Fruit fly (Drosophila melanogaster): Measurements from ENCODE around the gene CG17350.
A peak's percentile ranks its signal among the peaks of the same experiment; 100 is the strongest.

Gene CG17350

DNA sequence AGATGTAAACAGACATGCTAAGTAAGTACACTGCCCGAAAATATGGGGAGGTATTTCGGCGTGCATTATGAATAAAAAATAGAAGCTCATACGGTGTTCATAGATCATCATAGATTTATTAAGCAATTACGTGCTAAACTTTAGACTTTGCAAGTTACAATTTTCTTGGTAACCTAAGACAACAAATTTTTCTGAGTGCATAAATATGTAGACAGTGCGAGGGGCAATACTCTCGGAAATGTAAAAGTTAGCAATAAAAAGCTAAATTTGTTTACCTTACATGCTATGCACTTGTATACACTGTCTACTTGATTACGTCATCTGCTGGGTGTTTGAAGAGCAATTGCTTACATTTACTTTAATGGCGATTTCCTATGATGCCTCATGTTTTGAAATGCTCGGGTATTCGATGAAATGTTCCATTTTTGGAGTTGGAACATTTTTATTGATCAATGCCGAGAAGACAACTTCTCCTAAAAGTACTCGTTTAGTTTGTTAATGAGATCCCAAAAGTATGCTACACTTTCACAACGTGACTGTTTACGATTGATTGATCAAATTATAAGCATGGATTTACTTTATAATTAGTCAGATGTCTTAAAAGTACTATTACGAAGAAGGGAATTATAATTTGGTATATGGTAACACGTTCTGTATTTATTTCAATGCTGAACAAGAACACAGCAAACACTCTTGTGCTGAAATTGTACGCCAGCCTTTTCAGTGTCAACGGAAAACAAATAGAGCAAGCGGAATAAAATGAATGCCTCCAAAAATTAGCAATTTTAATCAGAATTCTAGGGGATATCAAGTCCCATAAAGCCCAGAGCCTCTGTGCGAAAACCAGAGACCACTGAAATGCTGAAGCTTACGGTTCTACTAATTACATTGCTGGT is 36.1 kb downstream of the CG17350 start, which contains the start of gene Lectin-galC1 (continued):
- TF ChIP-seq CG2678 (tag; optimal IDR thresholded peaks at IDR 0.05): peak; percentile 88
- peak; percentile 90 for TF ChIP-seq oc (tag; optimal IDR thresholded peaks at IDR 0.05)
- peak; percentile 30; the same call in 1 of the 2 replicates for TF ChIP-seq Taf1 (GFP tag; IDR thresholded peaks at IDR 0.05)

DNA sequence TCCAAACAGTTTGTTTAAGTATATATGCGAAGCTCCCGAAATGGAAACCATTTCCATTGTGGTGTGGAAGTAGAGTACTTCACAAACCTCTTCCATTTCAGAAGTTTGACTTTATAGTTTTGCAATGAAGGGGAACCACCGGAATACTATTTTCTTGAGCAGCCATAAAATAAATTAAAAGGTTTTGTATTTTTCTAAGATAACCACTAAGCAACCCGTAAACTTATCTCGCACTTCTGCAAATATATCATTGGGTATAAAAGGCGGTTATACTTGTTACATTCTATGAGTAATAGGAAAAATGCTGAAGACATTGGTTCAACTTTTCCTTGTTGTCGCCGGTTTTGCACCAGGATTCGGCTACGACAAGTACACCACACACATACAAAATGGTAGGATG is 37.3 kb downstream of the CG17350 start, which contains the start of gene lectin-37Da:
lectin-37Da (plus strand) TSS at position 301 of the 400 bp plus-strand sequence.
- no peak for TF ChIP-seq CG16779 (GFP tag; IDR thresholded peaks at IDR 0.05)
- no peak for TF ChIP-seq CG10979 (tag; optimal IDR thresholded peaks at IDR 0.05)
- no peak for TF ChIP-seq CG17328 (GFP tag; IDR thresholded peaks at IDR 0.05)
- TF ChIP-seq fd96Cb (tag; optimal IDR thresholded peaks at IDR 0.05): no peak
- TF ChIP-seq YL-1 (GFP tag; optimal IDR thresholded peaks at IDR 0.05): no peak
- no peak for TF ChIP-seq H15 (GFP tag; IDR thresholded peaks at IDR 0.05)
- TF ChIP-seq Abd-B (GFP tag; optimal IDR thresholded peaks at IDR 0.05): no peak
- TF ChIP-seq CG17568 (GFP tag; optimal IDR thresholded peaks at IDR 0.05): no peak
- no peak for TF ChIP-seq CG17359 (tag; optimal IDR thresholded peaks at IDR 0.05)
- no peak for TF ChIP-seq CG10209 (GFP tag; optimal IDR thresholded peaks at IDR 0.05)
- TF ChIP-seq run (tag; optimal IDR thresholded peaks at IDR 0.05): no peak
- no peak for TF ChIP-seq CG11398 (GFP tag; optimal IDR thresholded peaks at IDR 0.05)
- TF ChIP-seq E2f2 (GFP tag; IDR thresholded peaks at IDR 0.05): no peak
- no peak for TF ChIP-seq nom (GFP tag; optimal IDR thresholded peaks at IDR 0.05)
- no peak for TF ChIP-seq CG17802 (tag; optimal IDR thresholded peaks at IDR 0.05)
- TF ChIP-seq Blimp-1 (GFP tag; optimal IDR thresholded peaks at IDR 0.05): no peak
- TF ChIP-seq cas (GFP tag; IDR thresholded peaks at IDR 0.05): no peak
- no peak for TF ChIP-seq CG1647 (GFP tag; optimal IDR thresholded peaks at IDR 0.05)
- TF ChIP-seq CG6175 (GFP tag; IDR thresholded peaks at IDR 0.05): no peak
- TF ChIP-seq CG18619 (GFP tag; optimal IDR thresholded peaks at IDR 0.05): no peak

DNA sequence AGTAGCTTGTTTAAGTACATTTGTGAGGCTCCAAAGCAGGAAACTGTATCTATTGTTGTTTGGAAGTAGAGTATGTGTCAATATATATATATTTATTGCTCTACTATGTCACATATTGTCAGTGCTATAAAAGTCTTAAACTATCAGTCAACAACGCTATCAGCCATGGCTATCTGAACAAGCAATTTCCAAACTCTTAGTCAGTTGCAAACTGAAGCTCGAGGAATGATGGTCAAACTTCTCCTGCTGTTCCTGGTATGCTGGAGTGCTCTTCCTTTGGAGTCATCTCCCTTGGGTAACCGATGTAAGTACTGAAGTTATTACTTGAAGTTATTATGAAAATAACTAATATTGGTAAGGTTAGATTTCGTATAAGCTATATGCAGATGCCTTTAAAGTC is 38.1 kb downstream of the CG17350 start, which contains the start of gene lectin-37Db:
lectin-37Db (plus strand) TSS at position 204 of the 400 bp plus-strand sequence.
- TF ChIP-seq C15 (GFP tag; IDR thresholded peaks at IDR 0.05) (no peak), nmo (GFP tag; optimal IDR thresholded peaks at IDR 0.05) (no peak), Ets65A (GFP tag) (peak; percentile 56), lola (GFP tag; optimal IDR thresholded peaks at IDR 0.05) (no peak), Camta (GFP tag; optimal IDR thresholded peaks at IDR 0.05) (no peak)

DNA sequence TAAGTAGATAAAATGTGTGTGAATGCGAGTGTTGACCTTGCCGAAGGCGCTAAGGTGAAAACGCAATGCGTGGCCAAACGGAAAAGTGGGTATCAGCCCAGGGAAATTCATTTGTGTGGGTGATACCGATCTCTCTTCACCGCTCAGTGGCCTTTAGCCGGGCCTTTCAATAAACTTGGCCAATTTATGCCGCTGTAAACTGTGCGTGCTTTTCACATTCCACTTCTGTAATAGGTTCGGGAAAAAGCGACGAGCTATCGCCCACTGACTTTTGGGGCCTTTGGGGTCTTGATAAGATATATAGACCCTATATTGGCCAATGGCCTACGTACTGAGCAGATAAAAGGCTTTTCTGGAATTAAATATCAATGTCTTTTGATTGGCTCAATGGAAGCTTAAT is 40.8 kb downstream of the CG17350 start:
- TF ChIP-seq GATAe (GFP tag; conservative IDR thresholded peaks at IDR 0.05) (peak; percentile 62), CG34376 (GFP tag; optimal IDR thresholded peaks at IDR 0.05) (peak; percentile 37), Deaf1 (tag; optimal IDR thresholded peaks at IDR 0.05) (peak; percentile 32), Nf-YC (tag; optimal IDR thresholded peaks at IDR 0.05) (peak; percentile 75), Hr78 (GFP tag; optimal IDR thresholded peaks at IDR 0.05) (peak in 1 of 2 experiments; percentile 18), CG2678 (tag; optimal IDR thresholded peaks at IDR 0.05) (peak; percentile 3), CG17328 (GFP tag; IDR thresholded peaks at IDR 0.05) (0 out of 2 replicates have a peak, but pooled peaks have one; percentile 18), ftz-f1 (GFP tag; optimal IDR thresholded peaks at IDR 0.05) (peak; percentile 40), exex (tag; optimal IDR thresholded peaks at IDR 0.05) (peak; percentile 61), Nf-YB (GFP tag; optimal IDR thresholded peaks at IDR 0.05) (peak; percentile 65), CG12769 (tag; optimal IDR thresholded peaks at IDR 0.05) (peak; percentile 65), her (GFP tag; optimal IDR thresholded peaks at IDR 0.05) (no peak), Kr (GFP tag; optimal IDR thresholded peaks at IDR 0.05) (no peak), sr (GFP tag; IDR thresholded peaks at IDR 0.05) (peak; percentile 69; the same call in 2 of the 3 replicates), sd (tag; optimal IDR thresholded peaks at IDR 0.05) (peak; percentile 94), CG15011 (GFP tag; optimal IDR thresholded peaks at IDR 0.05) (no peak), chif (GFP tag; optimal IDR thresholded peaks at IDR 0.05) (no peak), CG32532 (GFP tag; IDR thresholded peaks at IDR 0.05) (0 out of 2 replicates have a peak, but pooled peaks have one; percentile 11)
